Worm (Caenorhabditis elegans): ENCODE measurements around the gene srw-130.

DNA sequence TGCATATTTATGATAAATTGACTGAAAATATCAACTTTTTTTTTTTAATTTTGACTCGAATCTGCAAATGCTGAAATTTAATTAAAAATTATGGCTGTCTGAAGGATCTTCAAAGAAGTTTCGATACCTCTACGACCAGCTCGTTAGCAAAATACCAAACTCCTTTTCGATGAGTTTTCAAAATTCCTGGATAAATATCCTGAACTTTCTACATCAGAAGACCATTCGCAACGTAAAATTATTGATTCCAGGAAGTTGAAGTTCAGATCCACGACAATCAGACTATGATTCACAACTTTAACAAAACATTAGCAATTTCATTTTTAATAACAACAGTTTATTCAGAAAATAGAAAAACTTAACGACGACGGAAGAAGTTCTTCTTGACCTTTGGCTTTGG lies 36.3 kb upstream of the srw-130 start:
- TF ChIP-seq unc-62 (GFP tag; optimal IDR thresholded peaks at IDR 0.05 in 1 of 2) (no peak), unc-62 (tag; optimal IDR thresholded peaks at IDR 0.05) (no peak), nhr-11 (tag; optimal IDR thresholded peaks at IDR 0.05) (no peak), dmd-6 (GFP tag; IDR thresholded peaks at IDR 0.05) (no peak), zag-1 (tag; optimal IDR thresholded peaks at IDR 0.05) (no peak), mdl-1 (tag; optimal IDR thresholded peaks at IDR 0.05) (no peak)

Measured in whole organism, L4 larva.